Fruit fly (Drosophila melanogaster) whole organism, prepupa: Measurements from ENCODE around the gene CG3032.

Source experiments
- Blimp-1 ChIP-seq: fragments of 200-800 bp; sonication (Bioruptor generic); optimal IDR thresholded peaks from 3 replicates; lab custom pipeline; 2017; ENCODE audit warnings: missing biosample characterization, missing genetic modification characterization, mild to moderate bottlenecking, moderate library complexity, missing genetic modification reagents
- CG10631 ChIP-seq: fragments of 200-800 bp; sonication (Bioruptor generic); optimal IDR thresholded peaks from 2 replicates; lab custom pipeline; 2016; ENCODE audit warnings: missing biosample characterization, missing genetic modification characterization
- CG10669 ChIP-seq: fragments of 200-800 bp; sonication (Bioruptor generic); optimal IDR thresholded peaks from 3 replicates; lab custom pipeline; 2018; ENCODE audit warnings: missing biosample characterization, mild to moderate bottlenecking, missing genetic modification characterization, moderate library complexity
- CG11294 ChIP-seq: fragments of 200-800 bp; sonication (Bioruptor generic); IDR thresholded peaks from 2 replicates; pipeline ENCODE4 v1.3.6; 2022; ENCODE audit warnings: missing biosample characterization, missing genetic modification characterization
- CG11762 ChIP-seq: fragments of 200-800 bp; sonication (Bioruptor generic); optimal IDR thresholded peaks from 3 replicates; lab custom pipeline; 2016; ENCODE audit warnings: missing biosample characterization, missing genetic modification characterization; ENCODE audit not compliant: insufficient read depth
- CG11902 ChIP-seq: fragments of 200-800 bp; sonication (Bioruptor generic); optimal IDR thresholded peaks from 3 replicates; lab custom pipeline; 2016; ENCODE audit warnings: missing biosample characterization, missing genetic modification characterization
- CG15336 ChIP-seq: fragments of 200-800 bp; sonication (Bioruptor generic); IDR thresholded peaks from 2 replicates; pipeline ENCODE4 v1.3.6; 2022; ENCODE audit warnings: missing biosample characterization, missing genetic modification characterization
- CG1621 ChIP-seq: fragments of 200-800 bp; sonication (Bioruptor generic); optimal IDR thresholded peaks from 3 replicates; lab custom pipeline; 2018; ENCODE audit warnings: missing biosample characterization, mild to moderate bottlenecking, missing genetic modification characterization
- CG3032 ChIP-seq: fragments of 200-800 bp; optimal IDR thresholded peaks from 2 replicates; lab custom pipeline; 2019; ENCODE audit warnings: missing biosample characterization, mild to moderate bottlenecking, missing genetic modification characterization, moderate library complexity
- CG31627 ChIP-seq: fragments of 200-800 bp; sonication (Bioruptor generic); optimal IDR thresholded peaks from 3 replicates; lab custom pipeline; 2016; ENCODE audit warnings: missing biosample characterization, missing genetic modification characterization
- CG32006 ChIP-seq: fragments of 200-800 bp; sonication (Bioruptor generic); optimal IDR thresholded peaks from 3 replicates; lab custom pipeline; 2017; ENCODE audit warnings: missing biosample characterization, mild to moderate bottlenecking, missing genetic modification characterization
- CG3919 ChIP-seq: fragments of 200-800 bp; sonication (Bioruptor generic); optimal IDR thresholded peaks from 3 replicates; lab custom pipeline; 2016; ENCODE audit warnings: missing biosample characterization, missing genetic modification characterization
- CG6276 ChIP-seq: fragments of 200-800 bp; sonication (Bioruptor generic); optimal IDR thresholded peaks from 2 replicates; lab custom pipeline; 2017; ENCODE audit warnings: missing biosample characterization, mild to moderate bottlenecking, missing genetic modification characterization
- CG6792 ChIP-seq: fragments of 200-800 bp; sonication (Bioruptor generic); optimal IDR thresholded peaks from 3 replicates; lab custom pipeline; 2016; ENCODE audit warnings: missing biosample characterization, missing genetic modification characterization
- CG6808 ChIP-seq: fragments of 200-800 bp; sonication (Bioruptor generic); optimal IDR thresholded peaks from 3 replicates; lab custom pipeline; 2017; ENCODE audit warnings: missing biosample characterization, missing genetic modification characterization, mild to moderate bottlenecking, moderate library complexity, missing genetic modification reagents
- CG7368 ChIP-seq: fragments of 200-800 bp; sonication (Bioruptor generic); optimal IDR thresholded peaks from 3 replicates; lab custom pipeline; 2016; ENCODE audit warnings: missing biosample characterization, missing genetic modification characterization
- CG8119 ChIP-seq: fragments of 200-800 bp; sonication (Bioruptor generic); IDR thresholded peaks from 3 replicates; pipeline ENCODE4 v1.3.6; 2022; ENCODE audit warnings: missing biosample characterization, missing genetic modification characterization
- CG8319 ChIP-seq: fragments of 200-800 bp; sonication (Bioruptor generic); optimal IDR thresholded peaks from 3 replicates; lab custom pipeline; 2016; ENCODE audit warnings: missing biosample characterization, missing genetic modification characterization
- CG8632 ChIP-seq: fragments of 200-800 bp; sonication (Bioruptor generic); optimal IDR thresholded peaks from 3 replicates; lab custom pipeline; 2016; ENCODE audit warnings: missing biosample characterization, missing genetic modification characterization
- Eip75B ChIP-seq: fragments of 200-800 bp; sonication (Bioruptor generic); optimal IDR thresholded peaks from 3 replicates; lab custom pipeline; 2016; ENCODE audit warnings: missing biosample characterization, missing genetic modification characterization
- Eip78C ChIP-seq: fragments of 200-800 bp; sonication (Bioruptor generic); peaks from one replicate; lab custom pipeline; 2016; ENCODE audit warnings: missing biosample characterization, missing genetic modification characterization
- Ets96B ChIP-seq: fragments of 200-800 bp; optimal IDR thresholded peaks from 2 replicates; lab custom pipeline; 2019; ENCODE audit warnings: missing biosample characterization, mild to moderate bottlenecking, missing genetic modification characterization, moderate library complexity
- Hr38 ChIP-seq: sonication (Bioruptor generic); optimal IDR thresholded peaks from 2 replicates; lab custom pipeline; 2016; ENCODE audit warnings: missing biosample characterization, missing genetic modification characterization
- Hr39 ChIP-seq: fragments of 200-800 bp; sonication (Bioruptor generic); optimal IDR thresholded peaks from 2 replicates; lab custom pipeline; 2016; ENCODE audit warnings: missing biosample characterization, missing genetic modification characterization
- Hr4 ChIP-seq: fragments of 200-800 bp; sonication (Bioruptor generic); optimal IDR thresholded peaks from 3 replicates; lab custom pipeline; 2016; ENCODE audit warnings: missing biosample characterization, missing genetic modification characterization
- Lpt ChIP-seq: fragments of 200-800 bp; sonication (Bioruptor generic); optimal IDR thresholded peaks from 3 replicates; lab custom pipeline; 2016; ENCODE audit warnings: missing biosample characterization, missing genetic modification characterization
- OdsH ChIP-seq: fragments of 200-800 bp; sonication (Bioruptor generic); optimal IDR thresholded peaks from 3 replicates; lab custom pipeline; 2016; ENCODE audit warnings: missing biosample characterization, missing genetic modification characterization
- Smox ChIP-seq: fragments of 200-800 bp; sonication (Bioruptor generic); optimal IDR thresholded peaks from 3 replicates; lab custom pipeline; 2016; ENCODE audit warnings: missing biosample characterization, missing genetic modification characterization
- Sox14 ChIP-seq: fragments of 200-800 bp; sonication (Bioruptor generic); optimal IDR thresholded peaks from 3 replicates; lab custom pipeline; 2016; ENCODE audit warnings: missing biosample characterization, missing genetic modification characterization
- Sox15 ChIP-seq: fragments of 200-800 bp; sonication (Bioruptor generic); optimal IDR thresholded peaks from 3 replicates; lab custom pipeline; 2016; ENCODE audit warnings: missing biosample characterization, missing genetic modification characterization
- acj6 ChIP-seq: fragments of 200-800 bp; sonication (Bioruptor generic); optimal IDR thresholded peaks from 3 replicates; lab custom pipeline; 2016; ENCODE audit warnings: missing biosample characterization, missing genetic modification characterization
- cyc ChIP-seq: fragments of 200-800 bp; sonication (Bioruptor generic); optimal IDR thresholded peaks from 3 replicates; lab custom pipeline; 2016; ENCODE audit warnings: missing biosample characterization, missing genetic modification characterization
- dac ChIP-seq: fragments of 200-800 bp; sonication (Bioruptor generic); optimal IDR thresholded peaks from 2 replicates; lab custom pipeline; 2017; ENCODE audit warnings: missing biosample characterization, mild to moderate bottlenecking, missing genetic modification characterization
- dsx ChIP-seq: fragments of 200-800 bp; optimal IDR thresholded peaks from 3 replicates; lab custom pipeline; 2019; ENCODE audit warnings: missing biosample characterization, mild to moderate bottlenecking, missing genetic modification characterization, moderate library complexity; ENCODE audit not compliant: poor library complexity, severe bottlenecking
- eg ChIP-seq: fragments of 200-800 bp; sonication (Bioruptor generic); IDR thresholded peaks from 3 replicates; pipeline ENCODE4 v1.3.6; 2022; ENCODE audit warnings: missing biosample characterization, missing genetic modification characterization
- esn ChIP-seq: fragments of 200-800 bp; sonication (Bioruptor generic); optimal IDR thresholded peaks from 2 replicates; lab custom pipeline; 2016; ENCODE audit warnings: missing biosample characterization, mild to moderate bottlenecking, missing genetic modification characterization, moderate library complexity
- fd59A ChIP-seq: fragments of 200-800 bp; sonication (Bioruptor generic); optimal IDR thresholded peaks from 2 replicates; lab custom pipeline; 2017; ENCODE audit warnings: missing biosample characterization, mild to moderate bottlenecking, missing genetic modification characterization, missing genetic modification reagents
- fd85E ChIP-seq: fragments of 200-800 bp; sonication (Bioruptor generic); optimal IDR thresholded peaks from 3 replicates; lab custom pipeline; 2016; ENCODE audit warnings: missing biosample characterization, missing genetic modification characterization
- fkh ChIP-seq: fragments of 200-800 bp; sonication (Bioruptor generic); optimal IDR thresholded peaks from 3 replicates; lab custom pipeline; 2017; ENCODE audit warnings: missing biosample characterization, mild to moderate bottlenecking, missing genetic modification characterization, moderate library complexity
- lz ChIP-seq: fragments of 200-800 bp; sonication (Bioruptor generic); optimal IDR thresholded peaks from 3 replicates; lab custom pipeline; 2016; ENCODE audit warnings: missing biosample characterization, missing genetic modification characterization
- net ChIP-seq: fragments of 200-800 bp; sonication (Bioruptor generic); optimal IDR thresholded peaks from 3 replicates; lab custom pipeline; 2016; ENCODE audit warnings: missing biosample characterization, missing genetic modification characterization
- pdm3 ChIP-seq: fragments of 200-800 bp; sonication (Bioruptor generic); optimal IDR thresholded peaks from 3 replicates; lab custom pipeline; 2016; ENCODE audit warnings: missing biosample characterization, missing genetic modification characterization
- salr ChIP-seq, 2 experiments: fragments of 200-800 bp; sonication (Bioruptor generic); optimal IDR thresholded peaks; 3 replicates each; lab custom pipeline; 2016 to 2018; ENCODE audit warnings: missing biosample characterization in 2 of 2, missing genetic modification characterization in 2 of 2, mild to moderate bottlenecking in 1 of 2
- spab ChIP-seq: fragments of 200-800 bp; sonication (Bioruptor generic); optimal IDR thresholded peaks from 2 replicates; lab custom pipeline; 2017; ENCODE audit warnings: missing biosample characterization, mild to moderate bottlenecking, missing genetic modification characterization, missing genetic modification reagents
- ss ChIP-seq, 2 experiments: fragments of 200-800 bp; sonication (Bioruptor generic); optimal IDR thresholded peaks; 2 replicates in 1 of 2; 3 replicates in 1 of 2; lab custom pipeline; 2017 to 2018; ENCODE audit warnings: mild to moderate bottlenecking in 2 of 2, missing biosample characterization in 2 of 2, missing genetic modification characterization in 2 of 2, moderate library complexity in 1 of 2
- topi ChIP-seq: fragments of 200-800 bp; sonication (Bioruptor generic); optimal IDR thresholded peaks from 3 replicates; lab custom pipeline; 2016; ENCODE audit warnings: missing biosample characterization, missing genetic modification characterization

Gene CG3032

DNA sequence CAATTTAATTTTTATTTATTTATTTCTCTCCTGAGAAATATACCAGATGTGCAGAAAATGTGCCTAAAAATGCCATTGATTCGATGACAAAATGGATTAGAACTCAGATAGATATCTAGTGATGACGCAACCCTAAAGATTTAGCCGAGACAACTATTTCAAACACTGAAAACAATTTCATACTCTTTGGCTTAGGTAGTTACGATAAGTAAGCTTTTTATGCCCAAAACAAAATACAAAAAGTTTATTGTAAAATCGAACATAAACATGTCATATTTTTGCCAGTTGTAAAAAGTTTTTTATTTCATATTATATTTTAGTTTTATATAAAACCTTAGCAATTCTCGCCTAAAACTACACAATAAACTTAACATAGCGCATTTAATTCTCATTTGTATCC lies 40.3 kb downstream of the CG3032 start, which contains the start of gene CG3040 (continued):
- no peak for TF ChIP-seq CG6792 (GFP tag; lab: Kevin White, UChicago)
- no peak for TF ChIP-seq net (GFP tag; lab: Kevin White, UChicago)
- peak; percentile 2 for TF ChIP-seq Hr39
- peak; percentile 53 for TF ChIP-seq esn (GFP tag; lab: Kevin White, UChicago)
- peak; percentile 40 for TF ChIP-seq topi (GFP tag; lab: Kevin White, UChicago)
- TF ChIP-seq Sox14 (GFP tag; lab: Kevin White, UChicago): peak; percentile 16
- TF ChIP-seq acj6 (GFP tag; lab: Kevin White, UChicago): no peak
- TF ChIP-seq CG11294 (GFP tag; lab: Robert Waterston, UW): no peak
- TF ChIP-seq lz: peak; percentile 21
- peak; percentile 32 for TF ChIP-seq CG10631 (GFP tag; lab: Kevin White, UChicago)
- TF ChIP-seq eg (GFP tag; lab: Robert Waterston, UW): peak; percentile 67; the same call in 2 of the 3 replicates
- peak; percentile 35 for TF ChIP-seq CG3919 (GFP tag; lab: Kevin White, UChicago)
- TF ChIP-seq CG6808: no peak
- TF ChIP-seq pdm3: peak; percentile 42
- no peak for TF ChIP-seq Eip75B (GFP tag; lab: Kevin White, UChicago)
- no peak for TF ChIP-seq CG11762 (GFP tag; lab: Kevin White, UChicago)
- peak; percentile 34 for TF ChIP-seq fkh (GFP tag; lab: Kevin White, UChicago)
- no peak for TF ChIP-seq dac (GFP tag; lab: Kevin White, UChicago)
- no peak for TF ChIP-seq CG7368 (GFP tag; lab: Kevin White, UChicago)
- peak; percentile 19 for TF ChIP-seq OdsH

DNA sequence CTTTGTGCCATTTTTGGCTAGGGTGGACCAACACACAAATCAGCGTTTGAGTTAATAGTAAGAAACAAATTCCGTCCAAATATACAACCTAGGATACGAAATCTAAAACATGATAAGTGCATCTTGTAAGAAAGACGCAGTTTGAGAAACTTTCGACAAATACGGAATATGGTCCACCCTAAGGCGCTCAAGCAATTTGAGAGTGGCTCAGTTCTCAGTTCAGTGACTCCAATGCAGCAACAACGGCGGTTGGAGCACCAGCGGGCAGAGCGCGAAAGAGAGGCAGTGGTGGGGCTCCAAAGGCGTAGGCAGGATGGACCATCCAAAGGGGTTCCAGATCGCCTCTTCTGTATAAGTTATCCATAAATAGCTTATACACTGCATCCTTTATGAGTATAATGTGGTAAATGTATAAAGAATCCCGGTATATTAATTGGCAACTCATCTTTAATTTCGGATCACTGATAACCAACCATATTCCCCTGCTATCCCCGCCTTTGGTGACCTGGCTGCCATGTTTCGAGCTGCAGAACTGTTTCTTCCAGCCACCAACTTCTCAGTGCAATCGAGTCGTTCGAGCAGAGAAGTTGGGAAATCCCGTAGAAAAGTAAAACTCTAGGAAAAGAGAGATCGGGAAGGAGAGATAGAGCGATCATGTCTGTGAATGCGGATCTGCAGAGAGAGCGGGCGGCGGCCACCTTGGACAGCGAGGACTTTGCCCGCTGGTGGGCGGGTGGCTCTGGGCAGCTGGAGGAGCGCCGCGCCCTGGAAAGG lies 44.1 kb downstream of the CG3032 start, which contains the start of gene CG4586:
CG4586 (plus strand) TSS at position 555 of the 774 bp plus-strand sequence.
- peak; percentile 98 for TF ChIP-seq Sox14 (GFP tag; lab: Kevin White, UChicago)
- TF ChIP-seq pdm3: peak; percentile 98
- peak; percentile 97 for TF ChIP-seq Smox (GFP tag; lab: Kevin White, UChicago)
- peak; percentile 98 for TF ChIP-seq esn (GFP tag; lab: Kevin White, UChicago)
- TF ChIP-seq dac (GFP tag; lab: Kevin White, UChicago): peak; percentile 95
- peak; percentile 94 to 97 for TF ChIP-seq salr (GFP tag; optimal IDR thresholded peaks at IDR 0.05; lab: Kevin White, UChicago)
- peak; percentile 82 for TF ChIP-seq fkh (GFP tag; lab: Kevin White, UChicago)
- peak; percentile 96 for TF ChIP-seq CG3032 (tag; lab: Kevin White, UChicago)
- peak; percentile 98 for TF ChIP-seq spab (GFP tag; lab: Kevin White, UChicago)
- TF ChIP-seq CG8119 (GFP tag; lab: Robert Waterston, UW): peak; percentile 99
- peak; percentile 98 for TF ChIP-seq CG11762 (GFP tag; lab: Kevin White, UChicago)
- peak; percentile 99 for TF ChIP-seq CG10669 (GFP tag; lab: Kevin White, UChicago)
- TF ChIP-seq cyc (GFP tag; lab: Kevin White, UChicago): peak; percentile 95
- peak; percentile 98 for TF ChIP-seq CG6808
- TF ChIP-seq CG3919 (GFP tag; lab: Kevin White, UChicago): peak; percentile 99
- TF ChIP-seq topi (GFP tag; lab: Kevin White, UChicago): peak; percentile 99
- TF ChIP-seq CG6276 (GFP tag; lab: Kevin White, UChicago): peak; percentile 100
- peak; percentile 97 for TF ChIP-seq CG8319
- TF ChIP-seq ss (GFP tag; optimal IDR thresholded peaks at IDR 0.05; lab: Kevin White, UChicago): peak; percentile 98
- peak; percentile 99 for TF ChIP-seq eg (GFP tag; lab: Robert Waterston, UW)
- peak; percentile 81 for TF ChIP-seq CG11902
- TF ChIP-seq Hr39: peak; percentile 97
- TF ChIP-seq Hr4 (GFP tag; lab: Kevin White, UChicago): peak; percentile 97
- TF ChIP-seq CG8632 (GFP tag; lab: Kevin White, UChicago): peak; percentile 97
- TF ChIP-seq CG1621: peak; percentile 99
- peak; percentile 96 for TF ChIP-seq CG11294 (GFP tag; lab: Robert Waterston, UW)
- TF ChIP-seq Sox15 (GFP tag; lab: Kevin White, UChicago): peak; percentile 91
- TF ChIP-seq fd85E (GFP tag; lab: Kevin White, UChicago): peak; percentile 96
- TF ChIP-seq Eip78C: peak; percentile 99
- TF ChIP-seq Hr38 (GFP tag; lab: Kevin White, UChicago): peak; percentile 77
- peak; percentile 96 for TF ChIP-seq CG31627 (GFP tag; lab: Kevin White, UChicago)
- TF ChIP-seq Blimp-1 (GFP tag; lab: Kevin White, UChicago): peak; percentile 85
- TF ChIP-seq OdsH: peak; percentile 97
- TF ChIP-seq fd59A: peak; percentile 95
- peak; percentile 98 for TF ChIP-seq dsx (GFP tag; lab: Kevin White, UChicago)
- TF ChIP-seq Ets96B: peak; percentile 98
- TF ChIP-seq Lpt (GFP tag; lab: Kevin White, UChicago): peak; percentile 98
- TF ChIP-seq CG32006 (GFP tag; lab: Kevin White, UChicago): peak; percentile 97
- peak; percentile 100 for TF ChIP-seq CG15336
